Worm (Caenorhabditis elegans) whole organism, L3 larva: ENCODE results near the gene mtm-9.

ENCODE experiments used
- ZK546.5 ChIP-seq: sonication (generic microtip); optimal IDR thresholded peaks from 2 replicates; lab custom pipeline; 2017; ENCODE audit warnings: missing biosample characterization, missing genetic modification characterization
- aly-2 ChIP-seq: fragments of 150-350 bp; optimal IDR thresholded peaks from 2 replicates; lab custom pipeline; 2014; ENCODE audit warnings: missing biosample characterization, missing genetic modification characterization
- ama-1 ChIP-seq: fragments of 150-350 bp; optimal IDR thresholded peaks from 2 replicates; lab custom pipeline; 2018
- ceh-82 ChIP-seq: fragments of 150-350 bp; optimal IDR thresholded peaks from 2 replicates; lab custom pipeline; 2014; ENCODE audit warnings: missing biosample characterization, missing genetic modification characterization
- ceh-9 ChIP-seq: sonication (generic microtip); optimal IDR thresholded peaks from 2 replicates; lab custom pipeline; 2018; ENCODE audit warnings: missing biosample characterization, missing genetic modification characterization
- daf-12 ChIP-seq: fragments of 150-350 bp; optimal IDR thresholded peaks from 2 replicates; lab custom pipeline; 2014; ENCODE audit warnings: missing biosample characterization, missing genetic modification reagents, missing genetic modification characterization
- egl-27 ChIP-seq: sonication (generic microtip); optimal IDR thresholded peaks from 4 replicates; lab custom pipeline; 2017; ENCODE audit warnings: missing biosample characterization, missing genetic modification reagents, missing genetic modification characterization
- elt-2 ChIP-seq: sonication (generic microtip); optimal IDR thresholded peaks from 2 replicates; lab custom pipeline; 2016; ENCODE audit warnings: missing genetic modification reagents, mild to moderate bottlenecking, missing genetic modification characterization, missing compliant biosample characterization
- elt-3 ChIP-seq, 3 experiments: fragments of 150-350 bp in 1 of 3; sonication (generic microtip) in 2 of 3; optimal IDR thresholded peaks; 2 replicates in 2 of 3; 4 replicates in 1 of 3; lab custom pipeline; 2014 to 2017; ENCODE audit warnings: missing biosample characterization in 3 of 3, missing genetic modification characterization in 3 of 3
- eor-1 ChIP-seq, 2 experiments: fragments of 150-350 bp; optimal IDR thresholded peaks; 2 replicates each; lab custom pipeline; 2014 to 2018; ENCODE audit warnings: missing biosample characterization in 2 of 2, missing genetic modification characterization in 2 of 2
- fkh-10 ChIP-seq: sonication (generic microtip); optimal IDR thresholded peaks from 2 replicates; lab custom pipeline; 2017; ENCODE audit warnings: missing biosample characterization, missing genetic modification reagents, missing genetic modification characterization
- fkh-2 ChIP-seq: fragments of 150-350 bp; optimal IDR thresholded peaks from 2 replicates; lab custom pipeline; 2014; ENCODE audit warnings: missing biosample characterization, missing genetic modification reagents, missing genetic modification characterization
- hmg-11 ChIP-seq: sonication (generic microtip); optimal IDR thresholded peaks from 2 replicates; lab custom pipeline; 2016; ENCODE audit warnings: missing genetic modification characterization, missing compliant biosample characterization
- jun-1 ChIP-seq: fragments of 150-350 bp; optimal IDR thresholded peaks from 2 replicates; lab custom pipeline; 2014; ENCODE audit warnings: missing biosample characterization, missing genetic modification reagents, missing genetic modification characterization
- lin-15B ChIP-seq: fragments of 150-350 bp; optimal IDR thresholded peaks from 2 replicates; lab custom pipeline; 2014; ENCODE audit warnings: missing biosample characterization, missing genetic modification characterization
- mml-1 ChIP-seq: fragments of 150-350 bp; sonication (generic microtip); optimal IDR thresholded peaks from 3 replicates; lab custom pipeline; 2014; ENCODE audit warnings: missing biosample characterization, missing genetic modification characterization
- nhr-11 ChIP-seq: fragments of 150-350 bp; optimal IDR thresholded peaks from 2 replicates; lab custom pipeline; 2014; ENCODE audit warnings: missing biosample characterization, missing genetic modification characterization
- nhr-237 ChIP-seq: fragments of 150-350 bp; optimal IDR thresholded peaks from 2 replicates; lab custom pipeline; 2014; ENCODE audit warnings: missing biosample characterization, missing genetic modification characterization
- nhr-25 ChIP-seq: sonication (generic microtip); optimal IDR thresholded peaks from 2 replicates; lab custom pipeline; 2017; ENCODE audit warnings: missing biosample characterization, missing genetic modification characterization
- nhr-43 ChIP-seq: sonication (generic microtip); optimal IDR thresholded peaks from 2 replicates; lab custom pipeline; 2016; ENCODE audit warnings: mild to moderate bottlenecking, missing genetic modification characterization, missing compliant biosample characterization; ENCODE audit not compliant: poor library complexity, severe bottlenecking
- nhr-67 ChIP-seq: fragments of 150-350 bp; optimal IDR thresholded peaks from 2 replicates; lab custom pipeline; 2014; ENCODE audit warnings: missing biosample characterization, missing genetic modification characterization
- nhr-76 ChIP-seq: fragments of 150-350 bp; sonication (generic microtip); optimal IDR thresholded peaks from 5 replicates; lab custom pipeline; 2014; ENCODE audit warnings: missing biosample characterization, missing genetic modification characterization
- pha-4 ChIP-seq: fragments of 150-350 bp; optimal IDR thresholded peaks from 2 replicates; lab custom pipeline; 2014; ENCODE audit warnings: missing biosample characterization, missing genetic modification reagents, missing genetic modification characterization
- pqm-1 ChIP-seq: fragments of 150-350 bp; optimal IDR thresholded peaks from 2 replicates; lab custom pipeline; 2017; ENCODE audit warnings: missing biosample characterization, missing genetic modification characterization, inconsistent platforms
- snpc-4 ChIP-seq: fragments of 150-350 bp; optimal IDR thresholded peaks from 2 replicates; lab custom pipeline; 2014; ENCODE audit warnings: missing biosample characterization, missing genetic modification characterization
- unc-39 ChIP-seq: sonication (generic microtip); optimal IDR thresholded peaks from 4 replicates; lab custom pipeline; 2017; ENCODE audit warnings: missing biosample characterization, missing genetic modification characterization

Gene mtm-9

ce11 chrV:3776946-3777345 is 33.6 kb downstream of the mtm-9 start:
- TF ChIP-seq hmg-11 (no peak), ceh-82 (tag; lab: Kevin White, UChicago) (no peak), ama-1 (lab: Kevin White, UChicago) (no peak), nhr-76 (tag; lab: Kevin White, UChicago) (no peak), pqm-1 (peak; percentile 91), elt-2 (tag; lab: Kevin White, UChicago) (peak; percentile 62), lin-15B (tag; lab: Kevin White, UChicago) (no peak), pha-4 (tag; lab: Kevin White, UChicago) (peak; percentile 71)

- TF ChIP-seq pqm-1 (peak; percentile 42), nhr-25 (tag; lab: Kevin White, UChicago) (no peak), elt-2 (tag; lab: Kevin White, UChicago) (peak; percentile 92), hmg-11 (no peak), nhr-43 (tag; lab: Kevin White, UChicago) (no peak), pha-4 (tag; lab: Kevin White, UChicago) (peak; percentile 18), elt-3 (tag; optimal IDR thresholded peaks at IDR 0.05; lab: Kevin White, UChicago) (no peak), nhr-11 (tag; lab: Kevin White, UChicago) (no peak), unc-39 (no peak)
- TF ChIP-seq, all 47 proteins: peak for 3
Observed at ce11 chrV:3784167-3784734, 40.9 kb downstream of the mtm-9 start, which contains the start of gene R08F11.1. Gene R08F11.1 (minus strand): TSS chrV:3784217.

- TF ChIP-seq fkh-10 (GFP tag; lab: Kevin White, UChicago) (peak; percentile 22), nhr-11 (tag; lab: Kevin White, UChicago) (no peak), daf-12 (tag; lab: Kevin White, UChicago) (no peak)
- TF ChIP-seq, all 47 proteins: peak for 1
Observed at ce11 chrV:3788538-3788937, 45.2 kb downstream of the mtm-9 start.

ce11 chrV:3789770-3790169 is 46.4 kb downstream of the mtm-9 start, which contains the start of gene R08F11.7:
Gene R08F11.7 (plus strand): TSS chrV:3790070.
- TF ChIP-seq eor-1 (tag; optimal IDR thresholded peaks at IDR 0.05; lab: Kevin White, UChicago), result no peak
- no peak for TF ChIP-seq jun-1 (tag; lab: Kevin White, UChicago)
- no peak for TF ChIP-seq fkh-10 (GFP tag; lab: Kevin White, UChicago)
- TF ChIP-seq nhr-237 (tag; lab: Kevin White, UChicago), result no peak
- no peak for TF ChIP-seq unc-39
- no peak for TF ChIP-seq nhr-43 (tag; lab: Kevin White, UChicago)
- TF ChIP-seq pha-4 (tag; lab: Kevin White, UChicago), result no peak
- TF ChIP-seq ceh-9 (tag; lab: Kevin White, UChicago), result no peak
- no peak for TF ChIP-seq egl-27 (tag; lab: Kevin White, UChicago)
- TF ChIP-seq aly-2 (tag; lab: Kevin White, UChicago), result no peak
- no peak for TF ChIP-seq fkh-2 (tag; lab: Kevin White, UChicago)
- TF ChIP-seq mml-1, result no peak
- no peak for TF ChIP-seq nhr-67 (tag; lab: Kevin White, UChicago)
- TF ChIP-seq ZK546.5 (tag; lab: Kevin White, UChicago), result no peak

- TF ChIP-seq nhr-11 (tag; lab: Kevin White, UChicago) (no peak), fkh-10 (GFP tag; lab: Kevin White, UChicago) (no peak), elt-2 (tag; lab: Kevin White, UChicago) (no peak), daf-12 (tag; lab: Kevin White, UChicago) (no peak), snpc-4 (no peak), egl-27 (tag; lab: Kevin White, UChicago) (no peak), ceh-9 (tag; lab: Kevin White, UChicago) (no peak), mml-1 (no peak)
Observed at ce11 chrV:3790424-3790823, 47.0 kb downstream of the mtm-9 start.
